Fruit fly (Drosophila melanogaster): ENCODE results near the gene GNBP3.

DNA sequence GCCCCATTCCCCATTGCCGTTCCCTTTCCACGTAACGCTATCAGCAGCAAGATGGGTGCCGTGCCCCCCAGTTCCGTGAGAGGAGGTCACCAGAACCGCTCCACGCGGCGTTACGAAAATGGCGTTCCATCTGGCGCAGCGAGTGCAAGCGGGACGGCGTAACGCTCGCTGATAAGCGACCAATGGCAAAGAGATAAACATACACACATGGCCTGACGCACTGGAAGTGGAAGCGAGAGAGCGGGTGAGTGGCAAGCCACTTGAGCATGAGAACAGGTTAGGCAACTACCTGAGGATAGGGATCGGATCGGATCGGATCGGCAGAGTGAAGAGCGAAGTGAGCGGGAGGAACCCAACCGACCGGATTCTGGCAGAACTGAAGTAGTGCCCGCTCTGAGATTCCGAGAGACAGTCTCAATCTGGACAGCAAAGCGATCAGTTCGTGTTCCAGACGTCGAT is 50.0 kb downstream of the GNBP3 start, which contains the start of gene Doc3:
- TF ChIP-seq kay (GFP tag; ENCODE audit: borderline replicate concordance) (no peak), CG1620 (GFP tag; optimal IDR thresholded peaks at IDR 0.05) (no peak), cic (GFP tag; optimal IDR thresholded peaks at IDR 0.05) (no peak), pad (GFP tag; optimal IDR thresholded peaks at IDR 0.05) (no peak), Crg-1 (GFP tag; optimal IDR thresholded peaks at IDR 0.05) (no peak), ovo (GFP tag; optimal IDR thresholded peaks at IDR 0.05) (no peak), CG7101 (tag; optimal IDR thresholded peaks at IDR 0.05) (no peak), CG33017 (tag; optimal IDR thresholded peaks at IDR 0.05) (no peak), CG7045 (GFP tag; optimal IDR thresholded peaks at IDR 0.05) (no peak), bab1 (GFP tag; optimal IDR thresholded peaks at IDR 0.05) (no peak), toe (GFP tag; optimal IDR thresholded peaks at IDR 0.05) (no peak), CG14711 (tag; optimal IDR thresholded peaks at IDR 0.05) (no peak), CG12768 (GFP tag; optimal IDR thresholded peaks at IDR 0.05) (no peak), Mnt (GFP tag; optimal IDR thresholded peaks at IDR 0.05) (no peak)

Data from whole organism, adult.